Worm (Caenorhabditis elegans): Measurements from ENCODE around the gene gst-16.

gst-16 gene

DNA sequence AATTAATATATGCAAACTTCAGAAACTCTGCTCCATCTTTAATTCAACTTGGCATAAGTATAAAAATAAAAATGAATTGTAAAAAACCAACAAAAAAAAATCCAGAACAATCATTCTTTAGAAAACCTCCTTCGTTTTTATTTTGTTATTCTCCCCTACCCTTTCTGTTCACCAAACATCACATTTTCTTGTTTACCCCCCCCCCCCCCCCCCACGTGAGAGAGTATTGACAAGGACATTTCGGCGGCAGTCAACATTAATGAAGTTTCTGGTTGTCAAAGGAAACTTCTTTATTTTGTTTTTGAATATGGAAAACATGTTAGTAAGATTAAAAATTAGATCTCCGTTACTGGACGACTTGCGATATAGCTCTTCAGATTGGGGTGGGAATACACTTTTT, 9.7 kb downstream of the gst-16 start:
- TF ChIP-seq hlh-11 (tag; optimal IDR thresholded peaks at IDR 0.05) (peak; percentile 62), attf-4 (tag; optimal IDR thresholded peaks at IDR 0.05) (no peak), ceh-20 (GFP tag; IDR thresholded peaks at IDR 0.05) (no peak), gei-8 (GFP tag; optimal IDR thresholded peaks at IDR 0.05) (no peak), nhr-10 (tag; optimal IDR thresholded peaks at IDR 0.05) (no peak), nhr-25 (tag; optimal IDR thresholded peaks at IDR 0.05; ENCODE audit: borderline replicate concordance, insufficient read depth) (no peak), daf-16 (GFP tag; optimal IDR thresholded peaks at IDR 0.05) (no peak), daf-16 (tag; optimal IDR thresholded peaks at IDR 0.05) (peak; percentile 90), mxl-2 (GFP tag; conservative IDR thresholded peaks at IDR 0.05) (no peak), mdl-1 (tag; optimal IDR thresholded peaks at IDR 0.05) (peak in 1 of 2 experiments; percentile 44), spr-1 (tag; optimal IDR thresholded peaks at IDR 0.05) (no peak), unc-62 (GFP tag; optimal IDR thresholded peaks at IDR 0.05 in 1 of 2) (no peak), unc-62 (tag; optimal IDR thresholded peaks at IDR 0.05) (no peak), rbr-2 (tag; optimal IDR thresholded peaks at IDR 0.05) (no peak), fos-1 (tag; optimal IDR thresholded peaks at IDR 0.05) (no peak), F44E2.7 (GFP tag; IDR thresholded peaks at IDR 0.05) (no peak), hlh-30 (tag; optimal IDR thresholded peaks at IDR 0.05; ENCODE audit: insufficient read depth) (peak; percentile 18), nhr-237 (tag; optimal IDR thresholded peaks at IDR 0.05) (no peak), F37D6.2 (tag; optimal IDR thresholded peaks at IDR 0.05) (no peak)

DNA sequence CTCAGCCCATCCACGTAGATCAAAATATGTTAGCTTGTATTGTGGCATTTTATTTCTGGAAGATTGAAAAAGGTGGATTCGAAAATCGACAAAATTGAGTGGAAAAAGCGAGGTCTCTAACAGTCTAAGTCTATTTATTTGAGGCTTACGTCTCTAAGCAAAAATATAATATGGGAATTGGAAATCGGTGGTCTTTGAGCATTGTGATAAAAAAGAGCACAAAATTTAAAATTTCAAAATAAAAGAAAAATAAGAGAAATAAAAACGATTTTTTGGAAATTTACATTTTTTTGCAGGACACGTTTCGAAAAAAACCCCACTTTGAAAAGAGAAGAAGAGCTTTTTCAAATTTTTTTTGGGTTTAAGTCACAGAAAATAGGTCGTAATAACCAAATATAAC, 11.1 kb downstream of the gst-16 start, which contains the start of gene gst-15:
Gene gst-15 (minus strand): TSS at position 101 of the 400 bp plus-strand sequence.
- TF ChIP-seq cey-2 (tag; optimal IDR thresholded peaks at IDR 0.05; ENCODE audit: borderline replicate concordance, insufficient read depth) (no peak), ceh-28 (tag; optimal IDR thresholded peaks at IDR 0.05) (no peak), lin-39 (tag; optimal IDR thresholded peaks at IDR 0.05) (no peak), nhr-77 (tag; optimal IDR thresholded peaks at IDR 0.05) (no peak), zag-1 (tag; optimal IDR thresholded peaks at IDR 0.05) (no peak), F37D6.2 (tag; optimal IDR thresholded peaks at IDR 0.05) (no peak), ceh-44 (GFP tag; IDR thresholded peaks at IDR 0.05) (no peak), duxl-1 (tag; optimal IDR thresholded peaks at IDR 0.05; ENCODE audit: poor library complexity) (no peak)

DNA sequence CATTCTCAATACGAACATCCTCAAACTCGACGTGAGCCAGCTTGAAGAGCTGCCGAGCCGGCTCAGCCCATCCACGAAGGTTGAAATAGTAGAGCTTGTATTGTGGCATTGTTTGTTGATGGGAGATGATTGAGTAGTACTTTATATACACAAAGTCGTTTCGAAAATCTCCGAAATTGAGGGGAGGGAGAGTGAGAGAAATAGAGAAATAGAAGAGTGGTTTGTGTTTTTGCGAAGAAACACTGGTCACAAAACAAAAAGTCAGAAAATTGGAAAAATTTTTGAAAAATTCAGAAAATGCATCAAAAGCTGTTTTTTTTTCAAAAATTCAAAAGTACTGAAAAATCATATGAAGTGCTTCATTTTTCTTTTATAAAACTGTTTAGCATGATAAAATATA, 13.1 kb downstream of the gst-16 start, which contains the start of gene gst-24:
Gene gst-24 (minus strand): TSS at position 181 of the 400 bp plus-strand sequence.
- TF ChIP-seq fkh-10 (GFP tag; optimal IDR thresholded peaks at IDR 0.05) (no peak), daf-16 (GFP tag; optimal IDR thresholded peaks at IDR 0.05) (no peak), daf-16 (tag; optimal IDR thresholded peaks at IDR 0.05) (peak; percentile 13)

DNA sequence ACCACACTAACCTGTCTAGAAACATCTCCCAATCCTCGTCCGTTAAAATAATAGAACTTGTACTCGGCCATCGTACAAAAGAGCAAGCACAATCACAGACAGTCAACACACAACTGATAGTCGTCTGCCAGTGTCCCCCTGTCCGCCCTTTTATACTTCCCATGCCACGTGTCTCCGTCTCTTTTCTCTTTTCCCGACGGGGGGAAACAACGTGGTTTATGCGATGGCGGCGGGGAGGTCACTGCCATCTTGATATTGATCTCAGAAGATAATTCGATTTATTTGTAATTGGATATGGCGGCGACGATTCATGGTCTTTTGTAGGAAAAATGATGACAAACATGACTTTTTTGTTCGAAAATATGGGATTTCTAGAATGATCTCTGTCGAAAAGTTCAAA, 14.6 kb downstream of the gst-16 start, which contains the start of gene gst-20:
Gene gst-20 (minus strand): TSS at position 170 of the 400 bp plus-strand sequence.
- TF ChIP-seq mdl-1 (tag; optimal IDR thresholded peaks at IDR 0.05), result peak in 1 of 2 experiments; percentile 85
- TF ChIP-seq nhr-111 (GFP tag; optimal IDR thresholded peaks at IDR 0.05), result no peak
- no peak for TF ChIP-seq ceh-28 (tag; optimal IDR thresholded peaks at IDR 0.05)
- no peak for TF ChIP-seq zfp-3 (GFP tag; conservative IDR thresholded peaks at IDR 0.05)
- TF ChIP-seq F44E2.7 (GFP tag; IDR thresholded peaks at IDR 0.05), result no peak
- TF ChIP-seq lin-38 (GFP tag; IDR thresholded peaks at IDR 0.05), result no peak
- TF ChIP-seq Y48G9A.11 (GFP tag; IDR thresholded peaks at IDR 0.05), result no peak
- TF ChIP-seq lin-29 (GFP tag; IDR thresholded peaks at IDR 0.05), result no peak
- no peak for TF ChIP-seq daf-16 (GFP tag; optimal IDR thresholded peaks at IDR 0.05)
- peak; percentile 84 for TF ChIP-seq daf-16 (tag; optimal IDR thresholded peaks at IDR 0.05)
- no peak for TF ChIP-seq nhr-41 (GFP tag; IDR thresholded peaks at IDR 0.05)
- TF ChIP-seq nhr-6 (tag; optimal IDR thresholded peaks at IDR 0.05), result peak; percentile 22
- TF ChIP-seq nhr-48 (tag; optimal IDR thresholded peaks at IDR 0.05), result peak; percentile 53
- TF ChIP-seq aha-1 (tag), result peak; percentile 28
- no peak for TF ChIP-seq T26A8.4 (GFP tag; IDR thresholded peaks at IDR 0.05)
- peak; percentile 79 for TF ChIP-seq dmd-6 (GFP tag; IDR thresholded peaks at IDR 0.05)
- peak; percentile 100 for TF ChIP-seq mxl-3 (GFP tag; optimal IDR thresholded peaks at IDR 0.05)
- TF ChIP-seq dve-1 (tag; optimal IDR thresholded peaks at IDR 0.05; ENCODE audit: insufficient read depth), result peak; percentile 75
- peak; percentile 32 for TF ChIP-seq dpl-1 (GFP tag; optimal IDR thresholded peaks at IDR 0.05)
- TF ChIP-seq hlh-11 (tag; optimal IDR thresholded peaks at IDR 0.05), result peak; percentile 78
- TF ChIP-seq nhr-77 (tag; optimal IDR thresholded peaks at IDR 0.05), result peak; percentile 82
- TF ChIP-seq lin-13 (GFP tag; optimal IDR thresholded peaks at IDR 0.05), result no peak
- TF ChIP-seq cey-2 (tag; optimal IDR thresholded peaks at IDR 0.05; ENCODE audit: borderline replicate concordance, insufficient read depth), result no peak
- peak; percentile 50 for TF ChIP-seq nhr-102 (tag; optimal IDR thresholded peaks at IDR 0.05)
- peak; percentile 82 for TF ChIP-seq hlh-30 (tag; optimal IDR thresholded peaks at IDR 0.05; ENCODE audit: insufficient read depth)
- TF ChIP-seq pqm-1 (tag; optimal IDR thresholded peaks at IDR 0.05), result peak; percentile 62
- peak in 1 of 2 experiments; percentile 18 for TF ChIP-seq lsy-2 (tag; optimal IDR thresholded peaks at IDR 0.05)

All from whole organism, L4 larva.